Fruit fly (Drosophila melanogaster): ENCODE measurements around the gene Cp7Fb.

Cp7Fb gene

DNA sequence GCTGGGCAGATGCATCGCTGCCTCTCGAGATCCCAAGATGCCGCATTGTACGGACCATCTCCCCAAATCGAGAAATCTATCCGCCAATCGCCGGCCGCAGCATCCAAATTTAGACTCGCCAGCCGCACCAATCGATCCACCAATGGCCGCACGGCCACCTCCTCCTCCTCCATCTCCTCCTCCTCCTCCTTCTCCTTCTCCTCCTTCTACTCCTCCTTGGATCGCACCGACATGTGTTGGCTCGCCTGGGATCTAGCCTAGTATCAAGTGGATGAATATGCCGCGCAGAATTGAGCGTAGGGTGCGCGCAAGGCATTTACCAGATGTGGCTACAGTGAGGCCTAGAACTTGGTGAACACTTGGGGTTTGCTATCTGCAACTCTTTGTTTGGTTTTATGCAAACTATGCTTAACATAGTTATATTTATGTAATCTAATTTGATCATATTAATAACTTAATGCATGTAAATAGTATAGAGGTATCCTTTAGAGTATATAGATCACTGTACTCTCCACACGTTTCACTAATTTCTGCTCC is 18.6 kb upstream of the Cp7Fb start, which contains the start of gene org-1 (continued):
- peak; percentile 98 for TF ChIP-seq sisA (GFP tag; IDR thresholded peaks at IDR 0.05)
- peak; percentile 97 for TF ChIP-seq Gsc (GFP tag; IDR thresholded peaks at IDR 0.05)
- TF ChIP-seq Bteb2 (GFP tag; optimal IDR thresholded peaks at IDR 0.05), result peak; percentile 69
- TF ChIP-seq CG7786 (GFP tag; optimal IDR thresholded peaks at IDR 0.05), result peak; percentile 76
- TF ChIP-seq seq (GFP tag; IDR thresholded peaks at IDR 0.05), result peak; percentile 97
- TF ChIP-seq wdn (GFP tag; IDR thresholded peaks at IDR 0.05), result peak; percentile 90
- peak; percentile 76 for TF ChIP-seq CG15073 (GFP tag; optimal IDR thresholded peaks at IDR 0.05)
- peak; percentile 97 for TF ChIP-seq gem (tag; optimal IDR thresholded peaks at IDR 0.05)
- no peak for TF ChIP-seq h (optimal IDR thresholded peaks at IDR 0.05)
- TF ChIP-seq ap (GFP tag; IDR thresholded peaks at IDR 0.05), result peak; percentile 97
- peak; percentile 90 for TF ChIP-seq CG13123 (GFP tag; optimal IDR thresholded peaks at IDR 0.05)
- TF ChIP-seq CG17186 (GFP tag; optimal IDR thresholded peaks at IDR 0.05), result peak; percentile 86
- peak; percentile 96 for TF ChIP-seq Chrac-16 (GFP tag; optimal IDR thresholded peaks at IDR 0.05)
- TF ChIP-seq peb (GFP tag; IDR thresholded peaks at IDR 0.05), result peak; percentile 96
- peak; percentile 83 for TF ChIP-seq CG4707 (GFP tag; optimal IDR thresholded peaks at IDR 0.05)
- peak; percentile 98 for TF ChIP-seq CG2199 (GFP tag; IDR thresholded peaks at IDR 0.05)
- no peak for TF ChIP-seq zen2 (GFP tag; IDR thresholded peaks at IDR 0.05; ENCODE audit: partially characterized antibody)
- TF ChIP-seq CG14667 (GFP tag; IDR thresholded peaks at IDR 0.05), result peak; percentile 97
- peak; percentile 99 for TF ChIP-seq vvl (GFP tag; IDR thresholded peaks at IDR 0.05)
- TF ChIP-seq maf-S (GFP tag; optimal IDR thresholded peaks at IDR 0.05), result peak; percentile 72
- no peak for TF ChIP-seq abd-A (tag; optimal IDR thresholded peaks at IDR 0.05)
- TF ChIP-seq kni (GFP tag; optimal IDR thresholded peaks at IDR 0.05), result peak; percentile 82
- TF ChIP-seq Atf3 (GFP tag; optimal IDR thresholded peaks at IDR 0.05), result peak; percentile 86
- peak; percentile 88 for TF ChIP-seq CG10654 (GFP tag; optimal IDR thresholded peaks at IDR 0.05)
- peak; percentile 34 for TF ChIP-seq CG3995 (GFP tag; optimal IDR thresholded peaks at IDR 0.05)
- TF ChIP-seq fu2 (GFP tag; optimal IDR thresholded peaks at IDR 0.05), result peak; percentile 44
- peak; percentile 97 for TF ChIP-seq esg (GFP tag; conservative IDR thresholded peaks at IDR 0.05)
- TF ChIP-seq shn (GFP tag; optimal IDR thresholded peaks at IDR 0.05), result peak; percentile 62
- peak; percentile 97 for TF ChIP-seq sim (GFP tag; IDR thresholded peaks at IDR 0.05)
- peak; percentile 97 for TF ChIP-seq CG2712 (tag; optimal IDR thresholded peaks at IDR 0.05)
- peak; percentile 86 for TF ChIP-seq CG31441 (GFP tag; IDR thresholded peaks at IDR 0.05)
- peak; percentile 97 for TF ChIP-seq slbo (GFP tag; IDR thresholded peaks at IDR 0.05)
- TF ChIP-seq CG4404 (GFP tag; IDR thresholded peaks at IDR 0.05), result peak; percentile 98
- peak; percentile 98 for TF ChIP-seq CG11093 (GFP tag; IDR thresholded peaks at IDR 0.05)
- no peak for TF ChIP-seq pan (optimal IDR thresholded peaks at IDR 0.05)
- TF ChIP-seq pan (GFP tag; optimal IDR thresholded peaks at IDR 0.05 in 1 of 2, IDR thresholded peaks at IDR 0.05 in 1 of 2), result peak in 1 of 2 experiments; percentile 97
- peak; percentile 79 for TF ChIP-seq CG9437 (GFP tag; optimal IDR thresholded peaks at IDR 0.05)
- TF ChIP-seq CG18011 (GFP tag; optimal IDR thresholded peaks at IDR 0.05), result peak; percentile 66
- peak; percentile 60 for TF ChIP-seq gro (GFP tag; optimal IDR thresholded peaks at IDR 0.05)
- TF ChIP-seq CG17328 (GFP tag; IDR thresholded peaks at IDR 0.05), result peak; percentile 98
- peak; percentile 96 for TF ChIP-seq CG32532 (GFP tag; IDR thresholded peaks at IDR 0.05)
- peak; percentile 92 for TF ChIP-seq pnt (GFP tag; optimal IDR thresholded peaks at IDR 0.05)
- TF ChIP-seq CG2116 (GFP tag; optimal IDR thresholded peaks at IDR 0.05), result peak; percentile 52
- TF ChIP-seq Sox102F (GFP tag; optimal IDR thresholded peaks at IDR 0.05), result peak; percentile 96
- TF ChIP-seq CG10267 (tag; optimal IDR thresholded peaks at IDR 0.05), result peak; percentile 90
- peak; percentile 84 for TF ChIP-seq Antp (GFP tag; optimal IDR thresholded peaks at IDR 0.05)
- TF ChIP-seq MESR4 (GFP tag; optimal IDR thresholded peaks at IDR 0.05), result peak; percentile 31
- peak; percentile 98 for TF ChIP-seq Awh (GFP tag; IDR thresholded peaks at IDR 0.05)
- TF ChIP-seq B-H1 (GFP tag; IDR thresholded peaks at IDR 0.05), result peak; percentile 96
- TF ChIP-seq gce (GFP tag; IDR thresholded peaks at IDR 0.05), result peak; percentile 97
- TF ChIP-seq CG33557 (GFP tag; optimal IDR thresholded peaks at IDR 0.05), result peak; percentile 97
- TF ChIP-seq ERR (GFP tag; optimal IDR thresholded peaks at IDR 0.05), result peak; percentile 58

Data from whole organism, embryonic.